Fruit fly (Drosophila melanogaster): ENCODE measurements around the gene bip1.
A peak's percentile ranks its signal among the peaks of the same experiment; 100 is the strongest.

The bip1 gene

DNA sequence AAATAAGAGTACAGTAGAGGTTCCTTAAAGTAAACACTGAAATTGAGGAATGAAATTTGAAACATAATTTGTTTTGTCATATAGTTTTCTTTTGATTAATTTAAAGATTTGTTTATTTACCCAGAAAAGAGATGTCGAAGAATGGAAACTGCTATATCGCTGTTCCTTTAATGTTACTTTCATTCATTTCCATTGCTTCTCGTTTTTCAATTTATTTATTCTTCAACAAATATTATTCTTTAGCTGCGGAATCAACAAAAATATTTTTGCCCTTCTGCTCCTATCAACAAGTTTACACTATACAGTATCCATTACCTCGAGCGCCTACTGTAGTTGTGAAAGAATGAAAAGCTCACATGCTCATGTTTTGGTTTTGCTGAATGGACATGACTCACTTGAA, 17.6 kb upstream of the bip1 start (continued):
- TF ChIP-seq crol (GFP tag; IDR thresholded peaks at IDR 0.05) (no peak), BtbVII (GFP tag; optimal IDR thresholded peaks at IDR 0.05) (no peak), fd102C (GFP tag; optimal IDR thresholded peaks at IDR 0.05) (no peak), Mad (GFP tag; optimal IDR thresholded peaks at IDR 0.05) (no peak), gce (GFP tag; IDR thresholded peaks at IDR 0.05) (no peak), Lpt (GFP tag; optimal IDR thresholded peaks at IDR 0.05) (no peak), CG10543 (GFP tag; optimal IDR thresholded peaks at IDR 0.05) (no peak), CG6272 (GFP tag; IDR thresholded peaks at IDR 0.05) (no peak), dm (GFP tag; optimal IDR thresholded peaks at IDR 0.05) (no peak), CG11504 (tag; optimal IDR thresholded peaks at IDR 0.05) (peak; percentile 58), abd-A (tag; optimal IDR thresholded peaks at IDR 0.05) (no peak), z (GFP tag; IDR thresholded peaks at IDR 0.05) (no peak), chn (GFP tag; optimal IDR thresholded peaks at IDR 0.05) (no peak), aop (GFP tag; IDR thresholded peaks at IDR 0.05) (no peak), esg (GFP tag; conservative IDR thresholded peaks at IDR 0.05) (no peak), Spps (tag; optimal IDR thresholded peaks at IDR 0.05) (no peak), HLH3B (GFP tag; IDR thresholded peaks at IDR 0.05) (no peak), CG11398 (GFP tag; optimal IDR thresholded peaks at IDR 0.05) (no peak), dysf (GFP tag; IDR thresholded peaks at IDR 0.05) (peak; percentile 39; the same call in 1 of the 3 replicates), dati (GFP tag; IDR thresholded peaks at IDR 0.05) (no peak), da (GFP tag; optimal IDR thresholded peaks at IDR 0.05) (no peak), CG8478 (optimal IDR thresholded peaks at IDR 0.05) (no peak), pfk (GFP tag; optimal IDR thresholded peaks at IDR 0.05) (no peak), CG15073 (GFP tag; optimal IDR thresholded peaks at IDR 0.05) (no peak), otp (GFP tag; IDR thresholded peaks at IDR 0.05) (no peak), CG13894 (tag; optimal IDR thresholded peaks at IDR 0.05) (no peak), CG12769 (tag; optimal IDR thresholded peaks at IDR 0.05) (no peak), repo (GFP tag; optimal IDR thresholded peaks at IDR 0.05) (no peak), CG15601 (tag; optimal IDR thresholded peaks at IDR 0.05) (no peak), sima (GFP tag; optimal IDR thresholded peaks at IDR 0.05) (no peak), sd (tag; optimal IDR thresholded peaks at IDR 0.05) (no peak), dimm (GFP tag; IDR thresholded peaks at IDR 0.05) (no peak), CG8089 (GFP tag; optimal IDR thresholded peaks at IDR 0.05) (no peak), yki (optimal IDR thresholded peaks at IDR 0.05) (no peak), rib (GFP tag; IDR thresholded peaks at IDR 0.05) (no peak), Six4 (GFP tag; optimal IDR thresholded peaks at IDR 0.05) (no peak), fd64A (GFP tag; optimal IDR thresholded peaks at IDR 0.05) (no peak), Taf1 (GFP tag; IDR thresholded peaks at IDR 0.05) (no peak), gcm (GFP tag; optimal IDR thresholded peaks at IDR 0.05) (no peak), CG18011 (GFP tag; optimal IDR thresholded peaks at IDR 0.05) (no peak), en (GFP tag; optimal IDR thresholded peaks at IDR 0.05) (no peak), CG17829 (tag; optimal IDR thresholded peaks at IDR 0.05) (no peak), Dfd (GFP tag; optimal IDR thresholded peaks at IDR 0.05) (no peak), gsb (GFP tag; IDR thresholded peaks at IDR 0.05) (no peak), danr (GFP tag; IDR thresholded peaks at IDR 0.05) (0 out of 2 replicates have a peak, but pooled peaks have one; percentile 8), br (optimal IDR thresholded peaks at IDR 0.05) (no peak), CG12071 (GFP tag; optimal IDR thresholded peaks at IDR 0.05) (no peak), mam (GFP tag; optimal IDR thresholded peaks at IDR 0.05) (peak; percentile 0), bcd (GFP tag; optimal IDR thresholded peaks at IDR 0.05) (peak; percentile 30), exex (tag; optimal IDR thresholded peaks at IDR 0.05) (no peak), CG4820 (GFP tag; optimal IDR thresholded peaks at IDR 0.05) (peak; percentile 5), CG13424 (tag; optimal IDR thresholded peaks at IDR 0.05) (no peak), Nf-YA (GFP tag; IDR thresholded peaks at IDR 0.05) (no peak), toy (GFP tag; IDR thresholded peaks at IDR 0.05) (no peak), CG2712 (tag; optimal IDR thresholded peaks at IDR 0.05) (peak; percentile 40)
